Fruit fly (Drosophila melanogaster) whole organism, prepupa: ENCODE results near the gene Nrx-1.

ENCODE experiments used
- CG3919 ChIP-seq: fragments of 200-800 bp; sonication (Bioruptor generic); optimal IDR thresholded peaks from 3 replicates; lab custom pipeline; 2016; ENCODE audit warnings: missing biosample characterization, missing genetic modification characterization
- Ets96B ChIP-seq: fragments of 200-800 bp; optimal IDR thresholded peaks from 2 replicates; lab custom pipeline; 2019; ENCODE audit warnings: missing biosample characterization, mild to moderate bottlenecking, missing genetic modification characterization, moderate library complexity
- ss ChIP-seq, 2 experiments: fragments of 200-800 bp; sonication (Bioruptor generic); optimal IDR thresholded peaks; 2 replicates in 1 of 2; 3 replicates in 1 of 2; lab custom pipeline; 2017 to 2018; ENCODE audit warnings: mild to moderate bottlenecking in 2 of 2, missing biosample characterization in 2 of 2, missing genetic modification characterization in 2 of 2, moderate library complexity in 1 of 2
- vri ChIP-seq: fragments of 200-800 bp; sonication (Bioruptor generic); optimal IDR thresholded peaks from 3 replicates; lab custom pipeline; 2016; ENCODE audit warnings: missing biosample characterization, mild to moderate bottlenecking, missing genetic modification characterization

DNA sequence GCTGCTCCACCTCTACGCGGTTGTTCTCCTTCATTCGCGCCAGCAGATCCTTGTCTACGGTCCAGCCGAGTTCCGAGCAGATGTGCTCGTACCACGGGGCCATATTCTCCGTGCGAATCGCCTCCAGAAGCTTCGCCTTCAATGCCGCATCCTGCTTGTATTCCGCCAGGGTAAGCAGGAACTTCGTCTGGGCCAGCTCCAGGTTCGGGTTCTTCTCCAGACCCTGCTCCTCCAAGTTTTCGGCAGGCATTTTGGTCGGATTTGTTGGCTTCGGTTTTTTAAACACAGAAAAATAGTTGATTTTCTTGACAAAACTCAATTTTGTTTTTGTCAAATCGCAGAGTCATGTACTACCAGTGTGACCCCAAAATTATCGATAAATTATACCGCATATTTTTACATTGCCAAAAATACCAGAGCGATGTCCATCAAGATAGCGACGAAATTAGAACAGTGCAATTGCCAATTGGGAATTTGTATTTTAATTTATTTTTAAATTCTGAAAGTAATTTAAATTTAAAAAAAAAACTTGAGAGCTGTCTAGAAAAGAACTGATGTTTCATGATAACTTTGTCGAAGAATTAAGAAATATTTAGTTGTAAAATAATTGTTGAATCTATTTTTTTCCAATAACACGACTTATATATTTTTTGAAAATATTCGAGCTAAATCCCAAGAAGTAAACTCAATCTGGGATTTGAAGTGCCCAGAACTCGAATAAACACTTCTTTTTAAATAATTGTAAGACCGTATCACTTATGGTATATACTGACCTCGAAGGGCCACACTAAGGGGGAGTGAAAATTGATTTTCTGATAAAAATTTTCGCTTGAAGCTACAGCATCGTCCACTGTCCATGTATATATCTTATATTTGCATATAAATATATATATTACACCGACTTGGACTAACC lies 6.4 kb upstream of the Nrx-1 start, which contains the start of the genes Rpn7 and AP-2mu:
- TF ChIP-seq CG3919 (GFP tag; lab: Kevin White, UChicago) (no peak), Ets96B (tag; lab: Kevin White, UChicago) (no peak), ss (GFP tag; optimal IDR thresholded peaks at IDR 0.05; lab: Kevin White, UChicago) (no peak), vri (GFP tag; lab: Kevin White, UChicago) (no peak)
